Worm (Caenorhabditis elegans) whole organism, L1 larva: ENCODE data around the gene fsn-1.

Source experiments
- C04F5.9 ChIP-seq: sonication (generic microtip); optimal IDR thresholded peaks from 2 replicates; lab custom pipeline; 2016; ENCODE audit warnings: missing genetic modification characterization, missing compliant biosample characterization
- F16B12.6 ChIP-seq: fragments of 150-350 bp; optimal IDR thresholded peaks from 2 replicates; lab custom pipeline; 2014; ENCODE audit warnings: missing biosample characterization, missing genetic modification characterization
- ama-1 ChIP-seq: fragments of 150-350 bp; optimal IDR thresholded peaks from 2 replicates; lab custom pipeline; 2014
- ceh-63 ChIP-seq: fragments of 200-800 bp; sonication (Bioruptor generic); optimal IDR thresholded peaks from 2 replicates; lab custom pipeline; 2018; ENCODE audit warnings: mild to moderate bottlenecking, missing genetic modification characterization, missing compliant biosample characterization
- ceh-8 ChIP-seq: fragments of 200-800 bp; sonication (Bioruptor generic); optimal IDR thresholded peaks from 2 replicates; lab custom pipeline; 2018; ENCODE audit warnings: mild to moderate bottlenecking, missing genetic modification characterization, moderate library complexity, missing compliant biosample characterization
- ceh-82 ChIP-seq, 3 experiments: fragments of 150-350 bp in 1 of 3; sonication (generic microtip) in 2 of 3; optimal IDR thresholded peaks; 2 replicates each; lab custom pipeline; 2014 to 2017; ENCODE audit warnings: missing biosample characterization in 3 of 3, missing genetic modification characterization in 3 of 3
- ceh-88 ChIP-seq: fragments of 200-800 bp; sonication (Bioruptor generic); IDR thresholded peaks from 2 replicates; pipeline ENCODE4 v1.3.6; 2022; ENCODE audit warnings: missing genetic modification characterization, missing compliant biosample characterization
- ceh-90 ChIP-seq: sonication (generic microtip); optimal IDR thresholded peaks from 2 replicates; lab custom pipeline; 2016; ENCODE audit warnings: missing genetic modification characterization, missing compliant biosample characterization
- dsc-1 ChIP-seq: sonication (generic microtip); optimal IDR thresholded peaks from 2 replicates; lab custom pipeline; 2016; ENCODE audit warnings: mild to moderate bottlenecking, missing genetic modification characterization, missing compliant biosample characterization
- efl-1 ChIP-seq, 4 experiments: fragments of 150-350 bp; optimal IDR thresholded peaks in 3 of 4; peaks in 1 of 4; 1 replicate in 1 of 4; 2 replicates in 3 of 4; lab custom pipeline; 2014; ENCODE audit warnings: missing biosample characterization in 2 of 4, missing genetic modification characterization in 2 of 4, missing genetic modification reagents in 2 of 4
- elt-2 ChIP-seq: sonication (generic microtip); optimal IDR thresholded peaks from 2 replicates; lab custom pipeline; 2016; ENCODE audit warnings: missing genetic modification characterization, mild to moderate bottlenecking, inconsistent platforms, missing compliant biosample characterization, missing genetic modification reagents
- elt-3 ChIP-seq, 6 experiments: fragments of 150-350 bp in 1 of 6; sonication (generic microtip); optimal IDR thresholded peaks; 2 replicates each; lab custom pipeline; 2017 to 2018; ENCODE audit warnings: missing biosample characterization in 6 of 6, missing genetic modification characterization in 6 of 6, inconsistent platforms in 1 of 6
- fkh-8 ChIP-seq: sonication (generic microtip); optimal IDR thresholded peaks from 2 replicates; lab custom pipeline; 2016; ENCODE audit warnings: mild to moderate bottlenecking, missing genetic modification characterization, missing compliant biosample characterization
- fos-1 ChIP-seq: fragments of 150-350 bp; optimal IDR thresholded peaks from 2 replicates; lab custom pipeline; 2014; ENCODE audit warnings: missing biosample characterization, missing genetic modification characterization
- grh-1 ChIP-seq: fragments of 200-800 bp; sonication (Bioruptor generic); IDR thresholded peaks from 2 replicates; pipeline ENCODE4 v1.3.6; 2022; ENCODE audit warnings: missing genetic modification reagents, missing genetic modification characterization, missing compliant biosample characterization
- hlh-17 ChIP-seq: fragments of 200-800 bp; sonication (Bioruptor generic); optimal IDR thresholded peaks from 2 replicates; lab custom pipeline; 2018; ENCODE audit warnings: missing genetic modification characterization, mild to moderate bottlenecking, missing compliant biosample characterization, moderate library complexity, borderline replicate concordance
- irx-1 ChIP-seq: sonication (generic microtip); optimal IDR thresholded peaks from 2 replicates; lab custom pipeline; 2016; ENCODE audit warnings: missing genetic modification characterization, missing compliant biosample characterization
- jun-1 ChIP-seq: fragments of 150-350 bp; optimal IDR thresholded peaks from 2 replicates; lab custom pipeline; 2014; ENCODE audit warnings: missing biosample characterization, missing genetic modification reagents, missing genetic modification characterization
- lin-13 ChIP-seq: fragments of 150-350 bp; optimal IDR thresholded peaks from 2 replicates; lab custom pipeline; 2014; ENCODE audit warnings: missing biosample characterization, missing genetic modification reagents, missing genetic modification characterization
- lin-15B ChIP-seq: fragments of 150-350 bp; sonication (generic microtip); optimal IDR thresholded peaks from 3 replicates; lab custom pipeline; 2014; ENCODE audit warnings: missing biosample characterization, missing genetic modification characterization
- lin-35 ChIP-seq, 2 experiments: fragments of 150-350 bp; optimal IDR thresholded peaks; 2 replicates each; lab custom pipeline; 2014; ENCODE audit warnings: missing biosample characterization in 2 of 2, missing genetic modification characterization in 2 of 2, missing genetic modification reagents in 2 of 2
- lin-39 ChIP-seq: fragments of 150-350 bp; optimal IDR thresholded peaks from 2 replicates; lab custom pipeline; 2014; ENCODE audit warnings: missing biosample characterization, missing genetic modification reagents, missing genetic modification characterization
- lsy-2 ChIP-seq, 2 experiments: fragments of 150-350 bp; optimal IDR thresholded peaks; 2 replicates each; lab custom pipeline; 2014; ENCODE audit warnings: missing biosample characterization in 2 of 2, missing genetic modification characterization in 2 of 2
- mab-9 ChIP-seq: fragments of 200-800 bp; sonication (Bioruptor generic); IDR thresholded peaks from 2 replicates; pipeline ENCODE4 v1.3.6; 2022; ENCODE audit warnings: missing genetic modification reagents, missing genetic modification characterization, missing compliant biosample characterization
- mdl-1 ChIP-seq, 2 experiments: fragments of 150-350 bp; optimal IDR thresholded peaks; 2 replicates each; lab custom pipeline; 2014 to 2017; ENCODE audit warnings: missing biosample characterization in 2 of 2, missing genetic modification characterization in 2 of 2, inconsistent platforms in 1 of 2
- mep-1 ChIP-seq: fragments of 150-350 bp; optimal IDR thresholded peaks from 2 replicates; lab custom pipeline; 2014; ENCODE audit warnings: missing biosample characterization, missing genetic modification characterization
- nhr-11 ChIP-seq: fragments of 150-350 bp; optimal IDR thresholded peaks from 2 replicates; lab custom pipeline; 2014; ENCODE audit warnings: missing biosample characterization, missing genetic modification characterization
- nhr-12 ChIP-seq: sonication (generic microtip); optimal IDR thresholded peaks from 2 replicates; lab custom pipeline; 2017; ENCODE audit warnings: missing biosample characterization, missing genetic modification characterization
- nhr-19 ChIP-seq: fragments of 200-800 bp; sonication (Bioruptor generic); conservative IDR thresholded peaks from 2 replicates; pipeline ENCODE4 v1.3.6; 2022; ENCODE audit warnings: missing genetic modification characterization, missing compliant biosample characterization
- nhr-20 ChIP-seq: sonication (generic microtip); optimal IDR thresholded peaks from 2 replicates; lab custom pipeline; 2016; ENCODE audit warnings: mild to moderate bottlenecking, missing genetic modification characterization, missing compliant biosample characterization
- nhr-28 ChIP-seq: fragments of 150-350 bp; optimal IDR thresholded peaks from 2 replicates; lab custom pipeline; 2014; ENCODE audit warnings: missing biosample characterization, missing genetic modification characterization
- nhr-71 ChIP-seq: sonication (generic microtip); optimal IDR thresholded peaks from 2 replicates; lab custom pipeline; 2016; ENCODE audit warnings: mild to moderate bottlenecking, missing genetic modification characterization, moderate library complexity, missing compliant biosample characterization
- nhr-77 ChIP-seq: fragments of 150-350 bp; optimal IDR thresholded peaks from 2 replicates; lab custom pipeline; 2014; ENCODE audit warnings: missing biosample characterization, missing genetic modification characterization
- nhr-90 ChIP-seq: sonication (generic microtip); optimal IDR thresholded peaks from 2 replicates; lab custom pipeline; 2016; ENCODE audit warnings: mild to moderate bottlenecking, missing genetic modification characterization, missing compliant biosample characterization; ENCODE audit not compliant: poor library complexity
- pax-3 ChIP-seq: fragments of 200-800 bp; sonication (Bioruptor generic); optimal IDR thresholded peaks from 2 replicates; lab custom pipeline; 2018; ENCODE audit warnings: mild to moderate bottlenecking, missing genetic modification characterization, moderate library complexity, missing compliant biosample characterization
- pqm-1 ChIP-seq: sonication (generic microtip); optimal IDR thresholded peaks from 3 replicates; lab custom pipeline; 2017; ENCODE audit warnings: missing biosample characterization, missing genetic modification characterization
- skn-1 ChIP-seq: fragments of 150-350 bp; optimal IDR thresholded peaks from 2 replicates; lab custom pipeline; 2014; ENCODE audit warnings: missing biosample characterization, missing genetic modification characterization
- snu-23 ChIP-seq: sonication (generic microtip); optimal IDR thresholded peaks from 2 replicates; lab custom pipeline; 2016; ENCODE audit warnings: missing genetic modification characterization, missing compliant biosample characterization
- sox-4 ChIP-seq: sonication (generic microtip); optimal IDR thresholded peaks from 2 replicates; lab custom pipeline; 2016; ENCODE audit warnings: missing genetic modification characterization, missing compliant biosample characterization
- sup-37 ChIP-seq: fragments of 200-800 bp; sonication (Bioruptor generic); optimal IDR thresholded peaks from 2 replicates; lab custom pipeline; 2018; ENCODE audit warnings: mild to moderate bottlenecking, missing genetic modification characterization, missing compliant biosample characterization
- swsn-7 ChIP-seq: sonication (generic microtip); optimal IDR thresholded peaks from 2 replicates; lab custom pipeline; 2016; ENCODE audit warnings: missing genetic modification characterization, missing compliant biosample characterization
- tbx-2 ChIP-seq: sonication (generic microtip); optimal IDR thresholded peaks from 2 replicates; lab custom pipeline; 2016; ENCODE audit warnings: missing genetic modification characterization, missing compliant biosample characterization
- tlp-1 ChIP-seq: fragments of 150-350 bp; optimal IDR thresholded peaks from 2 replicates; lab custom pipeline; 2014; ENCODE audit warnings: missing biosample characterization, missing genetic modification characterization
- unc-130 ChIP-seq: fragments of 150-350 bp; optimal IDR thresholded peaks from 2 replicates; lab custom pipeline; 2017; ENCODE audit warnings: missing biosample characterization, missing genetic modification characterization, inconsistent platforms
- vab-15 ChIP-seq: sonication (generic microtip); optimal IDR thresholded peaks from 2 replicates; lab custom pipeline; 2017; ENCODE audit warnings: missing genotype, mild to moderate bottlenecking, missing genetic modification characterization, missing compliant biosample characterization
- xbp-1 ChIP-seq: sonication (generic microtip); optimal IDR thresholded peaks from 2 replicates; lab custom pipeline; 2016; ENCODE audit warnings: missing genetic modification characterization, missing compliant biosample characterization
- zip-4 ChIP-seq: fragments of 200-800 bp; sonication (Bioruptor generic); optimal IDR thresholded peaks from 2 replicates; lab custom pipeline; 2018; ENCODE audit warnings: mild to moderate bottlenecking, missing genetic modification characterization, moderate library complexity, missing compliant biosample characterization
- ztf-4 ChIP-seq: fragments of 150-350 bp; optimal IDR thresholded peaks from 2 replicates; lab custom pipeline; 2014; ENCODE audit warnings: missing biosample characterization, missing genetic modification characterization

Gene fsn-1

DNA sequence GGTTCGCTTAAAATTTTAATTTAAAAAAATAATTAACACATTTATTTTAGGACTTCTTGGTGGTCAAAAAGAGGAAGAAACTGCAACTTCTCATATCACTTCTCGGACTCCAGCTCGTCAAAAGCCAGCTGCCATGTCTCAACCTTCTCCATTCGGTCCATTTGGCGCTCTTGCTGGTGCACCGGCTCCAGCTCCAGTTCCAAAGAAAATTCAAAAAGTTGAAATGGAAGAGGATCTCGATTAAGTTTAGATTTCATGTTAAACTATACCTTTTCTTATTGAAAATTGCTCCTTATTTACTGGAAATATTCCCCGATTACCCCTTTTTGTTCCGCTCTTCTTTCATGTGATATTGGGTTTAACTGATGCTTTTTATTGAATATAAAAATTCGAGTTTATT is 23.4 kb upstream of the fsn-1 start:
- no peak for TF ChIP-seq ceh-8
- no peak for TF ChIP-seq F16B12.6
- TF ChIP-seq ceh-82 (tag; optimal IDR thresholded peaks at IDR 0.05; lab: Kevin White, UChicago) = no peak
- TF ChIP-seq tlp-1 (tag; lab: Kevin White, UChicago) = no peak

DNA sequence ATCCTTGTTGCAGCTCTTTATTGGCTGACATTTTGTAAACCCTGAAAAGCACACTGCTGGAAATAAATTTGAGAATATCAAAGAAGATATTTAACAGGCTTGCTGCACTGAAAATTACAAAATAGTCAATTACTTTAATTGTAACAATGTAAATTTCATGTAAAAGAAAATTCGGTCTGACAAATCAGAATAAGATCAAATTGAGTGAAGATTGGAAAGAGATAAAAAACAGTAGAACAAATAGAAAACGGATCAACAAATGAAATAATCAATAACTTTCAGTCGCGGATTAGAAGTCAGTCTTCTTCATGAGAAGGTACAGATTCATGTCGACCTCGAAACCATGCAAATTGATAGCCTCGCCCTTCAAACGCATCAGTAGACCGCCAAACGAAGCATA is 20.0 kb upstream of the fsn-1 start, which contains the start of gene rars-1:
Gene rars-1 (minus strand): TSS at position 101 of the 400 bp plus-strand sequence.
- TF ChIP-seq elt-2 (tag; lab: Kevin White, UChicago) (no peak), xbp-1 (tag; lab: Kevin White, UChicago) (no peak), efl-1 (optimal IDR thresholded peaks at IDR 0.05; lab: Kevin White, UChicago) (no peak), efl-1 (GFP tag; optimal IDR thresholded peaks at IDR 0.05 in 1 of 2; lab: Kevin White, UChicago) (peak in 1 of 2 experiments; percentile 52), snu-23 (GFP tag; lab: Kevin White, UChicago) (no peak), lin-39 (no peak), nhr-11 (tag; lab: Kevin White, UChicago) (no peak), lin-35 (GFP tag; optimal IDR thresholded peaks at IDR 0.05; lab: Kevin White, UChicago) (no peak)

DNA sequence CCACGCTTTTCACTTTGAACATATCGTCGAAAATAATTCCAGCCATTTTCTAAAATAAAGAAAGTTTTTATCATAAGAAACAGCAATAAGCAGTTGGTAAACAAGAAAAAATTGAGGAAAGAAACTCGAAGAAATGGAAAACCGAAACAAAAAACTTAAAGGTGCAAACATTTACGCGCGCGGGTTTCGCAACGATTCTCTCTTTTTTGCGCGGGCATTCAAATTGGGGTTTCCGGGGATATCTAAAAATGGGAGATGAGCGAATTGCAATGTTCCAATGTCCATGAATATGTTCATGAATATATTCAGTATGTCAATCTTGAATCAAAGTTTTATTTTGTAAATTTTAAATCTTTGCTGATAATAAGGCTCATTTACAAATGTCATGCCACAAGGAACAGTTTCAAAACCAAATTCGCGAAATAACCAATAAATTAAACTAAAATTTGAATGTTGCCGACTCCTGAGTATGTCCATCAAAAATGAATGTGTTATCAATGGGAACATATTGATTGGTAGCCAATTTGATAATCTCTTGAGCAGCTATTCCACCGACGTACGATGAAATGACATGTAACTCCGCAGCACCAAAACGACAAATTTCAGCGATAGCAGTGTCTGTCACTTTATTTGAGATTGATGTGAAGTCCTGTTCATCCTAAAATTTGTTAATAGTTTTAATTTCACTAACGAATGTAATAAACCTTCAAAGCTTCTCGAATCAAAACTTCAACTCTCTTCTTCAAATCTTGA is 19.0 kb upstream of the fsn-1 start, which contains the start of gene rpb-8:
Gene rpb-8 (minus strand): TSS at position 49 of the 753 bp plus-strand sequence.
- TF ChIP-seq pqm-1 = no peak
- no peak for TF ChIP-seq pax-3
- TF ChIP-seq nhr-12 (tag; lab: Kevin White, UChicago) = no peak
- peak; percentile 53 for TF ChIP-seq skn-1 (tag; lab: Kevin White, UChicago)
- TF ChIP-seq nhr-28 (tag; lab: Kevin White, UChicago) = no peak
- peak; percentile 26 for TF ChIP-seq unc-130 (tag; lab: Kevin White, UChicago)
- no peak for TF ChIP-seq mab-9 (GFP tag; lab: Robert Waterston, UW)
- TF ChIP-seq vab-15 (tag; lab: Kevin White, UChicago) = no peak
- TF ChIP-seq snu-23 (GFP tag; lab: Kevin White, UChicago) = peak; percentile 54
- peak; percentile 38 for TF ChIP-seq tbx-2 (tag; lab: Kevin White, UChicago)
- TF ChIP-seq ceh-88 (GFP tag; lab: Robert Waterston, UW) = no peak
- TF ChIP-seq tlp-1 (tag; lab: Kevin White, UChicago) = no peak
- peak; percentile 32 for TF ChIP-seq fkh-8 (tag; lab: Kevin White, UChicago)
- TF ChIP-seq mdl-1 (tag; optimal IDR thresholded peaks at IDR 0.05; lab: Kevin White, UChicago) = peak in 1 of 2 experiments; percentile 20
- TF ChIP-seq C04F5.9 (tag; lab: Kevin White, UChicago) = no peak
- TF ChIP-seq irx-1 = peak; percentile 3
- no peak for TF ChIP-seq ama-1 (lab: Kevin White, UChicago)
- TF ChIP-seq elt-3 (tag; optimal IDR thresholded peaks at IDR 0.05; lab: Kevin White, UChicago) = peak in 1 of 6 experiments; percentile 23
- peak; percentile 49 for TF ChIP-seq nhr-71
- TF ChIP-seq fos-1 (tag; lab: Kevin White, UChicago) = no peak
- TF ChIP-seq jun-1 (tag; lab: Kevin White, UChicago) = no peak
- peak; percentile 38 for TF ChIP-seq lin-13
- TF ChIP-seq zip-4 (GFP tag; lab: Kevin White, UChicago) = peak; percentile 22
- peak; percentile 17 for TF ChIP-seq nhr-90 (tag; lab: Kevin White, UChicago)
- no peak for TF ChIP-seq hlh-17
- peak; percentile 35 for TF ChIP-seq nhr-19 (GFP tag; lab: Robert Waterston, UW)
- TF ChIP-seq lsy-2 (tag; optimal IDR thresholded peaks at IDR 0.05; lab: Kevin White, UChicago) = peak; percentile 56 to 80
- TF ChIP-seq mep-1 (tag; lab: Kevin White, UChicago) = no peak
- no peak for TF ChIP-seq grh-1 (GFP tag; lab: Robert Waterston, UW)
- peak; percentile 45 for TF ChIP-seq nhr-20
- TF ChIP-seq sup-37 = no peak
- TF ChIP-seq nhr-77 = peak; percentile 20
- no peak for TF ChIP-seq sox-4 (tag; lab: Kevin White, UChicago)
- peak; percentile 29 for TF ChIP-seq swsn-7
- peak; percentile 27 for TF ChIP-seq ceh-90
- peak in 2 of 3 experiments; percentile 28 to 71 for TF ChIP-seq ceh-82 (tag; optimal IDR thresholded peaks at IDR 0.05; lab: Kevin White, UChicago)
- TF ChIP-seq dsc-1 (tag; lab: Kevin White, UChicago) = no peak
- TF ChIP-seq lin-15B (tag; lab: Kevin White, UChicago) = peak; percentile 46
- TF ChIP-seq ceh-63 (GFP tag; lab: Kevin White, UChicago) = no peak
- peak; percentile 7 for TF ChIP-seq ztf-4 (tag; lab: Kevin White, UChicago)
